Fruit fly (Drosophila melanogaster) whole organism, pupa: ENCODE data around the gene STUB1.

Experiments used
- CG10348 ChIP-seq: fragments of 200-800 bp; sonication (Bioruptor generic); IDR thresholded peaks from 2 replicates; pipeline ENCODE4 v1.3.6; 2022; ENCODE audit warnings: missing biosample characterization, missing genetic modification characterization
- CG12605 ChIP-seq: fragments of 200-800 bp; sonication (Bioruptor generic); IDR thresholded peaks from 2 replicates; pipeline ENCODE4 v1.3.6; 2022; ENCODE audit warnings: missing biosample characterization, missing genetic modification characterization
- CG13204 ChIP-seq: fragments of 200-800 bp; sonication (Bioruptor generic); optimal IDR thresholded peaks from 2 replicates; lab custom pipeline; 2018; ENCODE audit warnings: missing biosample characterization, mild to moderate bottlenecking, missing genetic modification characterization, moderate library complexity
- CG14655 ChIP-seq: fragments of 200-800 bp; sonication (Bioruptor generic); optimal IDR thresholded peaks from 3 replicates; lab custom pipeline; 2017; ENCODE audit warnings: mild to moderate bottlenecking, missing biosample characterization, missing genetic modification reagents, missing genetic modification characterization
- CG15710 ChIP-seq: fragments of 200-800 bp; sonication (Bioruptor generic); optimal IDR thresholded peaks from 2 replicates; lab custom pipeline; 2018; ENCODE audit warnings: missing biosample characterization, mild to moderate bottlenecking, missing genetic modification characterization, moderate library complexity
- CG17806 ChIP-seq: fragments of 200-800 bp; sonication (Bioruptor generic); optimal IDR thresholded peaks from 2 replicates; lab custom pipeline; 2018; ENCODE audit warnings: missing biosample characterization, mild to moderate bottlenecking, missing genetic modification characterization, moderate library complexity
- CG32121 ChIP-seq: fragments of 200-800 bp; sonication (Bioruptor generic); IDR thresholded peaks from 2 replicates; pipeline ENCODE4 v1.3.6; 2022; ENCODE audit warnings: missing biosample characterization, missing genetic modification characterization
- CG34367 ChIP-seq: fragments of 200-800 bp; sonication (Bioruptor generic); optimal IDR thresholded peaks from 2 replicates; lab custom pipeline; 2018; ENCODE audit warnings: missing biosample characterization, mild to moderate bottlenecking, missing genetic modification characterization
- CG4496 ChIP-seq: fragments of 200-800 bp; sonication (Bioruptor generic); IDR thresholded peaks from 3 replicates; pipeline ENCODE4 v1.3.6; 2022; ENCODE audit warnings: missing biosample characterization, missing genetic modification characterization
- CG8159 ChIP-seq: fragments of 200-800 bp; sonication (Bioruptor generic); optimal IDR thresholded peaks from 3 replicates; lab custom pipeline; 2018; ENCODE audit warnings: missing biosample characterization, mild to moderate bottlenecking, missing genetic modification characterization, moderate library complexity
- CG8301 ChIP-seq: fragments of 200-800 bp; sonication (Bioruptor generic); optimal IDR thresholded peaks from 2 replicates; lab custom pipeline; 2018; ENCODE audit warnings: missing biosample characterization, mild to moderate bottlenecking, missing genetic modification characterization
- CG9948 ChIP-seq: fragments of 200-800 bp; sonication (Bioruptor generic); optimal IDR thresholded peaks from 2 replicates; lab custom pipeline; 2018; ENCODE audit warnings: missing biosample characterization, mild to moderate bottlenecking, missing genetic modification characterization, moderate library complexity
- D1 ChIP-seq: fragments of 200-800 bp; sonication (Bioruptor generic); optimal IDR thresholded peaks from 2 replicates; lab custom pipeline; 2018; ENCODE audit warnings: missing biosample characterization, mild to moderate bottlenecking, missing genetic modification characterization, moderate library complexity
- EcR ChIP-seq: fragments of 200-800 bp; sonication (Bioruptor generic); optimal IDR thresholded peaks from 3 replicates; lab custom pipeline; 2019; ENCODE audit warnings: missing biosample characterization, missing genetic modification characterization, mild to moderate bottlenecking, moderate library complexity, missing genetic modification reagents
- Ets98B ChIP-seq: fragments of 200-800 bp; sonication (Bioruptor generic); IDR thresholded peaks from 2 replicates; pipeline ENCODE4 v1.3.6; 2022; ENCODE audit warnings: missing biosample characterization, missing genetic modification characterization
- Pif1A ChIP-seq: fragments of 200-800 bp; sonication (Bioruptor generic); optimal IDR thresholded peaks from 3 replicates; lab custom pipeline; 2016; ENCODE audit warnings: missing biosample characterization, missing genetic modification characterization
- Pif1B ChIP-seq: fragments of 200-800 bp; sonication (Bioruptor generic); optimal IDR thresholded peaks from 3 replicates; lab custom pipeline; 2016; ENCODE audit warnings: missing biosample characterization, missing genetic modification characterization
- Snoo ChIP-seq: fragments of 200-800 bp; sonication (Bioruptor generic); optimal IDR thresholded peaks from 3 replicates; lab custom pipeline; 2017; ENCODE audit warnings: missing biosample characterization, mild to moderate bottlenecking, missing genetic modification characterization, inconsistent platforms
- fd96Ca ChIP-seq: fragments of 200-800 bp; sonication (Bioruptor generic); IDR thresholded peaks from 3 replicates; pipeline ENCODE4 v1.3.6; 2022; ENCODE audit warnings: missing biosample characterization, missing genetic modification characterization
- gl ChIP-seq: fragments of 200-800 bp; sonication (Bioruptor generic); optimal IDR thresholded peaks from 2 replicates; lab custom pipeline; 2018; ENCODE audit warnings: missing biosample characterization, mild to moderate bottlenecking, missing genetic modification characterization
- rn ChIP-seq: fragments of 200-800 bp; sonication (Bioruptor generic); IDR thresholded peaks from 2 replicates; pipeline ENCODE4 v1.3.6; 2022; ENCODE audit warnings: missing biosample characterization, missing genetic modification characterization

The STUB1 gene

dm6 chr2L:10452296-10452695 is 14.9 kb downstream of the STUB1 start, which contains the start of gene ppk10:
TSS of gene ppk10 (minus strand) at chr2L:10452396.
- TF ChIP-seq CG17806 (tag; lab: Kevin White, UChicago): no peak
- no peak for TF ChIP-seq Ets98B (GFP tag; lab: Robert Waterston, UW)
- no peak for TF ChIP-seq CG4496 (GFP tag; lab: Robert Waterston, UW)
- no peak for TF ChIP-seq Pif1A (GFP tag; lab: Kevin White, UChicago)
- no peak for TF ChIP-seq Pif1B (GFP tag; lab: Kevin White, UChicago)
- TF ChIP-seq CG8301: no peak
- TF ChIP-seq CG12605 (GFP tag; lab: Robert Waterston, UW): no peak
- no peak for TF ChIP-seq gl
- TF ChIP-seq CG9948 (tag; lab: Kevin White, UChicago): no peak
- TF ChIP-seq D1 (tag; lab: Kevin White, UChicago): no peak
- TF ChIP-seq Snoo: no peak
- no peak for TF ChIP-seq CG14655 (GFP tag; lab: Kevin White, UChicago)
- TF ChIP-seq CG10348 (GFP tag; lab: Robert Waterston, UW): no peak

- no peak for TF ChIP-seq rn (GFP tag; lab: Robert Waterston, UW)
These were observed 18.7 kb downstream of the STUB1 start for dm6 chr2L:10455944-10456520.

dm6 chr2L:10457191-10457899 is 20.0 kb downstream of the STUB1 start, which contains the start of the genes LManI and LManII:
TSS of gene LManI (minus strand) at chr2L:10457241.
TSS of gene LManII (plus strand) at chr2L:10457658.
- TF ChIP-seq fd96Ca (GFP tag; lab: Robert Waterston, UW) (no peak), CG12605 (GFP tag; lab: Robert Waterston, UW) (peak; percentile 12; the same call in 1 of the 2 replicates), CG4496 (GFP tag; lab: Robert Waterston, UW) (no peak), CG34367 (no peak), EcR (no peak), CG9948 (tag; lab: Kevin White, UChicago) (no peak)

- TF ChIP-seq CG8301 (no peak), CG9948 (tag; lab: Kevin White, UChicago) (no peak), Pif1B (GFP tag; lab: Kevin White, UChicago) (no peak), CG14655 (GFP tag; lab: Kevin White, UChicago) (no peak), CG13204 (GFP tag; lab: Kevin White, UChicago) (no peak), D1 (tag; lab: Kevin White, UChicago) (no peak), fd96Ca (GFP tag; lab: Robert Waterston, UW) (no peak), CG32121 (no peak), gl (no peak), EcR (no peak), Ets98B (GFP tag; lab: Robert Waterston, UW) (no peak), CG34367 (no peak), CG8159 (tag; lab: Kevin White, UChicago) (no peak), CG10348 (GFP tag; lab: Robert Waterston, UW) (no peak), CG12605 (GFP tag; lab: Robert Waterston, UW) (no peak), Snoo (no peak)
These were observed 21.6 kb downstream of the STUB1 start for dm6 chr2L:10458979-10459378.

- TF ChIP-seq CG14655 (GFP tag; lab: Kevin White, UChicago) (peak; percentile 59), CG17806 (tag; lab: Kevin White, UChicago) (no peak), Ets98B (GFP tag; lab: Robert Waterston, UW) (no peak), gl (no peak), CG10348 (GFP tag; lab: Robert Waterston, UW) (no peak), fd96Ca (GFP tag; lab: Robert Waterston, UW) (no peak), CG32121 (0 out of 2 replicates have a peak, but pooled peaks have one; percentile 45), Pif1A (GFP tag; lab: Kevin White, UChicago) (peak; percentile 25), CG8301 (peak; percentile 38)
- TF ChIP-seq, all 21 proteins: peak for 4
These were observed 29.5 kb downstream of the STUB1 start for dm6 chr2L:10466865-10467270.

dm6 chr2L:10468388-10468787 is 31.0 kb downstream of the STUB1 start:
- TF ChIP-seq fd96Ca (GFP tag; lab: Robert Waterston, UW) (no peak), CG34367 (peak; percentile 56), D1 (tag; lab: Kevin White, UChicago) (no peak), Snoo (peak; percentile 11), gl (no peak), rn (GFP tag; lab: Robert Waterston, UW) (peak; percentile 17; the same call in 1 of the 2 replicates), CG14655 (GFP tag; lab: Kevin White, UChicago) (peak; percentile 59), CG8301 (peak; percentile 43), CG32121 (peak; percentile 67), Ets98B (GFP tag; lab: Robert Waterston, UW) (peak; percentile 51; the same call in 1 of the 2 replicates), Pif1A (GFP tag; lab: Kevin White, UChicago) (peak; percentile 48), EcR (no peak), CG17806 (tag; lab: Kevin White, UChicago) (peak; percentile 64), CG9948 (tag; lab: Kevin White, UChicago) (peak; percentile 23), CG8159 (tag; lab: Kevin White, UChicago) (peak; percentile 72), CG12605 (GFP tag; lab: Robert Waterston, UW) (no peak), CG4496 (GFP tag; lab: Robert Waterston, UW) (peak; percentile 78), CG15710 (tag; lab: Kevin White, UChicago) (peak; percentile 70), Pif1B (GFP tag; lab: Kevin White, UChicago) (peak; percentile 58), CG10348 (GFP tag; lab: Robert Waterston, UW) (no peak), CG13204 (GFP tag; lab: Kevin White, UChicago) (no peak)
